Worm (Caenorhabditis elegans): ENCODE data around the gene rfc-3.

ce11 chrIV:13057418-13057817, 38.1 kb upstream of the rfc-3 start, which contains the start of gene scl-2:
- no peak for TF ChIP-seq nhr-237 (tag; optimal IDR thresholded peaks at IDR 0.05)
- TF ChIP-seq snpc-4 (tag; optimal IDR thresholded peaks at IDR 0.05): no peak
- TF ChIP-seq tbx-8 (GFP tag; optimal IDR thresholded peaks at IDR 0.05): no peak

All from whole organism, mixed stage, embryonic.